Fruit fly (Drosophila melanogaster) S2 (cell line): ENCODE data around the gene rut.

Source experiments
- CG8478 ChIP-seq: fragments of >200 bp; optimal IDR thresholded peaks from 2 replicates; lab custom pipeline; 2018
- CTCF ChIP-seq, 2 experiments: fragments of >200 bp; optimal IDR thresholded peaks; 2 replicates each; lab custom pipeline; 2018

Gene rut

DNA sequence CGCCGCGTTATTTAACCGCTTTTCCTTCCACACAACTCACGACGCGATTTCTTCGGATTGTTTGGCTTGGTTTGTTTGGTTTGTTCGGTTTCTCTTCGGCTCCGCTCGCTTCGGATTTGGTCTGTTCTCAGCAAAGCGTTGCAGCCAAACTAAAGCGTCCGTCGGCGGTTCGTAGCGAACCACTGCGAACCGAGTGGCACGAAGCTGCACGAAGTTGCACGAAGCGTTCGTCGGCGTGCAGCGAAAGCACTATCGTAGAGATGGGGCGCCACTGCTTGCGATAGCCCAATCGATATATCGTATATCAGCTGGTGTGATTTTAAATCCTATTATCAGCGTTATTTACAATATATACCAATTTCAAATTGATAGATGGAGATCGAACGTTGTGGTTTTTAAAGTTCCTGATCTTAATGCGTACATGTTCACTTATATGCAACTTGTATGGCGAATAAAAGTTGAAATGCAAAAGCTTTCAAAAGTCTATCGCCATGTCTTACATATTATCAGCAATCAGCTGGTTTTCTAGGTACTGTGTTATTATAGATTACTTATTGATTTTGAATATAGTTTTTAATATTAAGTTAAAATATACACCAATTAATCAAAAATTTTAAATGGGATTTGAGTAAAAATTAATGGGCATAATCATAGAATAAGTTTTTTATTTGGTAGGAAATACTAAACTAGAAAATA is at the start of gene rut:
Gene rut, minus strand, starts transcription at position 152 of the 696 bp plus-strand sequence.
- TF ChIP-seq CTCF (optimal IDR thresholded peaks at IDR 0.05; lab: Kevin White, UChicago) (no peak), CG8478 (lab: Kevin White, UChicago) (no peak)

DNA sequence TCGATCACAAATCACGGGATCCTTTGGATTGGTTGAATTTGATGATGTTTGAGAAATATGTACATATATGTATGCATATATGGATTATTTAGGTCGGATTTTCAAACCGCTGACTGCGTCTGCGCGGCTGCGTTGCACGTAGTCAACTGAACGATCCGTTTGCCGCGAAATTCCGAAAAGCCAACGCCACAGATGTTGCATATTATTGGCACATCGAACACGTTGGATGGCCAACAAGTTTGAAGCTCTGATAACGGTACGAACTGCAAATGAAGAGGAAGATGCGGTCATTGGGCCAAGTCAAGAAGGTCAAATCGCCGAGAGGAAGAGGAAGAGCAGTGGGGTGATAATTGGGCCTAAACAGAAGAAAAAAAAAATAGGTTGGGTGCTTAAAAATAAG is 45.2 kb upstream of the rut start, which contains the start of gene CG9518:
Gene CG9518, minus strand, starts transcription at position 154 of the 400 bp plus-strand sequence.
- TF ChIP-seq CG8478 (lab: Kevin White, UChicago) (no peak), CTCF (optimal IDR thresholded peaks at IDR 0.05; lab: Kevin White, UChicago) (no peak)

- TF ChIP-seq CG8478 (lab: Kevin White, UChicago) (no peak), CTCF (optimal IDR thresholded peaks at IDR 0.05; lab: Kevin White, UChicago) (no peak)
Measured at dm6 chrX:14868414-14868813, 42.5 kb upstream of the rut start.

DNA sequence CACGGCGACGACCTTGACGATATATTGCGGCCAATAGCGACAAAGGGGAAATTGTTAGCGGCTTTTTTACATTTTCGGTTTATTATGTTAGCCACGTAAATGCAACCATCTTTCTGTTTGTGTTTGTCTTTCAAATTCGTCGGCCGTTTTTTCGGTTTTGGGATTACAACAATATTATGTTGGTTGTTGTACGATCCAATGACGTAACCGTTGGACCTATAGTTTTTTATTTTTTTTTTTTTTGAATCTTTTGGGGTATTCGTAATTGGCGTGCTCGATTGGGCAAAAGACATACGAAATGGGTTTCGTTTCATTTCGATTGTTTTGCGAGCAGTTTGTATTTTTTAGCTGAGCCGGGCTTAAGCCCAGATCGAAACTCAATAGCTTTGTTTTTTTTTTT is 41.0 kb upstream of the rut start:
- TF ChIP-seq CG8478 (lab: Kevin White, UChicago) (no peak), CTCF (optimal IDR thresholded peaks at IDR 0.05; lab: Kevin White, UChicago) (no peak)

- no peak for TF ChIP-seq CTCF (optimal IDR thresholded peaks at IDR 0.05; lab: Kevin White, UChicago)
- no peak for TF ChIP-seq CG8478 (lab: Kevin White, UChicago)
Measured at dm6 chrX:14862494-14862893, 36.6 kb upstream of the rut start.

DNA sequence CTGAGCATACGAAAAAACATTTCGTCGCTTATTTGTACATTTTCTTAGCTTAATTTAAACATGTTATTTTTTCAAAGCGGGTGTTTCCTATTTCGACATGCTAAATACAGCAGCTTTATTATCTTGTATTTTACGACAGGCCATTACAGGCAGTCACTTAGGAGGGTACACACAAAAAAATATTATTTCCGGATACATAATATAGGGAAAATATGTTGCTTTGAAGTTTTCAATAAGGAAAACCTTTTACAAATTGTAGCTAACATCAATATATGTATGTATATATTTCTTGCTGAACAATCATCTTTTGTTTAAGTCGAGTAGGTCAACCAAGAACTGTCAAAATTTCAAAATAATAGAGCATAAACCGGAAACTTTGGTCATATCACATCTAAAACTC is 33.1 kb upstream of the rut start, which contains the start of gene CG46399:
Gene CG46399, plus strand, starts transcription at position 301 of the 400 bp plus-strand sequence.
- TF ChIP-seq CTCF (optimal IDR thresholded peaks at IDR 0.05; lab: Kevin White, UChicago), result no peak
- TF ChIP-seq CG8478 (lab: Kevin White, UChicago), result no peak

DNA sequence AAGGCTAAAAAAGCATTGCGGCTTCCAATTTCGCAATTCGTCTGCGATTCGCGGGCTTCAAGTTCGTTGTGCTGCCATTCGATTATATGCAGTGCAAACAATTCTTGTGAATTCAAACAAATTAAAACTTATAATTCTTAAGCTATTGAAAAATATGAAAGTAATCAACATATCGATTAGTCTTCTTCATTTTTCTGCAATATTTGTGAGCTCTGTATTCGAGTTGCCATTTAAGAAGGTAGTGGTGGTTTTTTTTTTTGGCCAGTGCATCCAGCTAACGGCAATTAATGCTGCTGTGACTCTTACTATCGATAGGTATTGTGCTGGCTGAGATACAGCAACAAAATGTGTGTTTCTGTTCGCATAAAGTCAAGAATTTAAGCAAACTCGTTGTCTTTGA is 32.0 kb upstream of the rut start:
- TF ChIP-seq CG8478 (lab: Kevin White, UChicago) (no peak), CTCF (optimal IDR thresholded peaks at IDR 0.05; lab: Kevin White, UChicago) (no peak)

dm6 chrX:14856261-14856660 is 30.4 kb upstream of the rut start, which contains the start of gene CG9519:
CG9519 (minus strand) TSS chrX:14856361.
- no peak for TF ChIP-seq CTCF (optimal IDR thresholded peaks at IDR 0.05; lab: Kevin White, UChicago)

- TF ChIP-seq CG8478 (lab: Kevin White, UChicago) (no peak), CTCF (optimal IDR thresholded peaks at IDR 0.05; lab: Kevin White, UChicago) (no peak)
Measured at dm6 chrX:14853153-14853672, 27.3 kb upstream of the rut start, which contains the start of gene CG9521. CG9521 (minus strand) TSS chrX:14853269.

DNA sequence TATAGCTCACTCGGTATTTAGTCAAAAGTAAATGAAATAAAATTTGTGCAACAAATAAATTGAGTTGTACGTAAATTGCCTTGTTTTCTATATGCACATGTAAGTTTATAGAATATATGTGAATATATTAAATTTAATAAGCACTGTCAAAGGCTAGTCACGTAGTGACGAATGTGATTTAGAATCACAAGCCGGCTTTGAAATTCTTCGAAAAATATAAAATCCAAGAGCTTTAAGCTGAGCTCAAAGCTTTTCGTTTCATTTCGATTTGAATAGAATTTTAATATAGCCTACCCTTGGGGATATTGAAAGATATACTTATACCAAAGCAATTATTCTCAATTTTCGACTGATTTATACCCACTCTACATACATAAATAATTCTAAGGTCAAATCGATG is 24.2 kb upstream of the rut start:
- TF ChIP-seq CTCF (optimal IDR thresholded peaks at IDR 0.05; lab: Kevin White, UChicago) (no peak), CG8478 (lab: Kevin White, UChicago) (no peak)

dm6 chrX:14848755-14849354 is 23.0 kb upstream of the rut start, which contains the start of gene CG9522:
CG9522 (minus strand) TSS chrX:14848808.
- no peak for TF ChIP-seq CG8478 (lab: Kevin White, UChicago)
- no peak for TF ChIP-seq CTCF (optimal IDR thresholded peaks at IDR 0.05; lab: Kevin White, UChicago)

DNA sequence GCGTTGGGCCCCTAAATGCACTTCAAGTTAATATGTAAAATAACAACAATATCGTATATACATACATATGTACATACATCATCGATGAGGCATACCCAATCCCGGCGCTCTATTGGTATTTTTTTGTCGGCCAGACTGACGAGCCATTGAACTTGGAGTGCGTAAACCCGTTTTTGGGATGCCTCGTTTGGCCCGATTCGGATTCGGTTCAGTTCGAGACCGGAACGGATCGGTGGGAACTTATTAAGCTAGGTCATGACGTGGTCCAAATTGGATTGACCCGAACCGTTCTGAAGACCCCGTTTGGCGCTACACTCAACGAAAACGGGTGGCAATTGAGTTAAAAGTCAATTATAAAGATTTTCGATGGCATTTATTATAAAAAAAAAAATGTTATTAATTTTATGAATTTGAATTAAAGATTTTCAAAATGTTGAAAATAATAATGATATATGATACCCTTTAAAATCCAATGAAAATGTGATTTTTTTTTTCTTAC is 20.3 kb upstream of the rut start:
- TF ChIP-seq CG8478 (lab: Kevin White, UChicago) (no peak), CTCF (optimal IDR thresholded peaks at IDR 0.05; lab: Kevin White, UChicago) (no peak)

- TF ChIP-seq CG8478 (lab: Kevin White, UChicago), result no peak
- no peak for TF ChIP-seq CTCF (optimal IDR thresholded peaks at IDR 0.05; lab: Kevin White, UChicago)
Measured at dm6 chrX:14844657-14845056, 18.8 kb upstream of the rut start, which contains the start of gene CG12539. CG12539 (minus strand) TSS chrX:14844757.

DNA sequence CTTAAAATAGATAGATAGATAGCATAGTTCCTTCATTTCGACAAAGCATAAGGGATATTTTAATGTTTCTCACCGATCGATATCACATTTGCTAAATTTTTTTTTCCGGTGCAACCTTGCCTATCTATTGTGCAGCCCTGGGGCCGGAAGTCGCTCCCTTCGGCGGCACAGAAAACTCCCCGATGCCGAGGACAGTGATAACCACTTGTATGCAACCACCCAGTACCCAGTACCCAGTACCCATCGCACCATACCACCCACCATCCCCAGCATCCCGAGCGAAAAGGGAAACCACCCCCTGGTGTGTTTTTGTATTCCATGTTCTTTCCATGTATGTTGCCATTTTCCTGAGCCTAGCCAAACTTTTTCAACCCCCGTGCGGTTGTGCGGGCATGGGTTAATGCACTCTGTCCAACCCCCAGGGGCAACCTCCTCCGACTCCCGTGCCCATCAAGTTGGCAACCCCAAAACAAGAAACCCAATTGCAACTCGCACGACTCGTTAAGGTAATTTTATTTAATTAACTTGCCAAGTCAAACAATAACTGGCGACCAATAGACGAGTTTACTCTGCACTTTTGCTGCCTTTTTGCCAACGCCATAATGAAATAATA is 16.1 kb upstream of the rut start:
- TF ChIP-seq CTCF (optimal IDR thresholded peaks at IDR 0.05; lab: Kevin White, UChicago) (no peak), CG8478 (lab: Kevin White, UChicago) (no peak)
